Worm (Caenorhabditis elegans) whole organism, L1 larva: ENCODE data around the gene C49G7.7.

Experiments
- Y116A8C.19 ChIP-seq: sonication (generic microtip); optimal IDR thresholded peaks from 2 replicates; lab custom pipeline; 2016; ENCODE audit warnings: missing compliant biosample characterization, missing genetic modification characterization, borderline replicate concordance
- alr-1 ChIP-seq: fragments of 200-800 bp; sonication (Bioruptor generic); optimal IDR thresholded peaks from 2 replicates; lab custom pipeline; 2018; ENCODE audit warnings: borderline replicate concordance, mild to moderate bottlenecking, missing genetic modification characterization, missing compliant biosample characterization
- blmp-1 ChIP-seq: fragments of 150-350 bp; optimal IDR thresholded peaks from 2 replicates; lab custom pipeline; 2014; ENCODE audit warnings: missing biosample characterization, missing genetic modification characterization
- ceh-63 ChIP-seq: fragments of 200-800 bp; sonication (Bioruptor generic); optimal IDR thresholded peaks from 2 replicates; lab custom pipeline; 2018; ENCODE audit warnings: mild to moderate bottlenecking, missing genetic modification characterization, missing compliant biosample characterization
- ceh-90 ChIP-seq: sonication (generic microtip); optimal IDR thresholded peaks from 2 replicates; lab custom pipeline; 2016; ENCODE audit warnings: missing genetic modification characterization, missing compliant biosample characterization
- dpl-1 ChIP-seq, 3 experiments: fragments of 150-350 bp in 2 of 3; sonication (generic microtip) in 1 of 3; optimal IDR thresholded peaks; 2 replicates each; lab custom pipeline; 2014 to 2017; ENCODE audit warnings: missing biosample characterization in 3 of 3, missing genetic modification characterization in 3 of 3, missing genetic modification reagents in 3 of 3
- dsc-1 ChIP-seq: sonication (generic microtip); optimal IDR thresholded peaks from 2 replicates; lab custom pipeline; 2016; ENCODE audit warnings: mild to moderate bottlenecking, missing genetic modification characterization, missing compliant biosample characterization
- efl-1 ChIP-seq, 4 experiments: fragments of 150-350 bp; optimal IDR thresholded peaks in 3 of 4; peaks in 1 of 4; 1 replicate in 1 of 4; 2 replicates in 3 of 4; lab custom pipeline; 2014; ENCODE audit warnings: missing biosample characterization in 2 of 4, missing genetic modification characterization in 2 of 4, missing genetic modification reagents in 2 of 4
- efl-3 ChIP-seq: fragments of 200-800 bp; sonication (Bioruptor generic); optimal IDR thresholded peaks from 2 replicates; lab custom pipeline; 2018; ENCODE audit warnings: mild to moderate bottlenecking, missing genetic modification characterization, missing compliant biosample characterization
- elt-2 ChIP-seq: sonication (generic microtip); optimal IDR thresholded peaks from 2 replicates; lab custom pipeline; 2016; ENCODE audit warnings: missing genetic modification characterization, mild to moderate bottlenecking, inconsistent platforms, missing compliant biosample characterization, missing genetic modification reagents
- elt-3 ChIP-seq, 6 experiments: fragments of 150-350 bp in 1 of 6; sonication (generic microtip); optimal IDR thresholded peaks; 2 replicates each; lab custom pipeline; 2017 to 2018; ENCODE audit warnings: missing biosample characterization in 6 of 6, missing genetic modification characterization in 6 of 6, inconsistent platforms in 1 of 6
- fkh-10 ChIP-seq: sonication (generic microtip); optimal IDR thresholded peaks from 2 replicates; lab custom pipeline; 2017; ENCODE audit warnings: missing biosample characterization, missing genetic modification reagents, missing genetic modification characterization
- fkh-4 ChIP-seq: sonication (generic microtip); optimal IDR thresholded peaks from 2 replicates; lab custom pipeline; 2016; ENCODE audit warnings: missing compliant biosample characterization, missing genetic modification characterization, borderline replicate concordance
- fkh-8 ChIP-seq: sonication (generic microtip); optimal IDR thresholded peaks from 2 replicates; lab custom pipeline; 2016; ENCODE audit warnings: mild to moderate bottlenecking, missing genetic modification characterization, missing compliant biosample characterization
- fos-1 ChIP-seq: fragments of 150-350 bp; optimal IDR thresholded peaks from 2 replicates; lab custom pipeline; 2014; ENCODE audit warnings: missing biosample characterization, missing genetic modification characterization
- grh-1 ChIP-seq: fragments of 200-800 bp; sonication (Bioruptor generic); IDR thresholded peaks from 2 replicates; pipeline ENCODE4 v1.3.6; 2022; ENCODE audit warnings: missing genetic modification reagents, missing genetic modification characterization, missing compliant biosample characterization
- hlh-17 ChIP-seq: fragments of 200-800 bp; sonication (Bioruptor generic); optimal IDR thresholded peaks from 2 replicates; lab custom pipeline; 2018; ENCODE audit warnings: missing genetic modification characterization, mild to moderate bottlenecking, missing compliant biosample characterization, moderate library complexity, borderline replicate concordance
- isw-1 ChIP-seq: fragments of 200-800 bp; sonication (Bioruptor generic); IDR thresholded peaks from 2 replicates; pipeline ENCODE4 v1.3.6; 2022; ENCODE audit warnings: missing genetic modification characterization, missing compliant biosample characterization
- lin-14 ChIP-seq: fragments of 200-800 bp; sonication (Bioruptor generic); optimal IDR thresholded peaks from 2 replicates; lab custom pipeline; 2018; ENCODE audit warnings: mild to moderate bottlenecking, missing genetic modification characterization, moderate library complexity, missing compliant biosample characterization
- lin-35 ChIP-seq, 2 experiments: fragments of 150-350 bp; optimal IDR thresholded peaks; 2 replicates each; lab custom pipeline; 2014; ENCODE audit warnings: missing biosample characterization in 2 of 2, missing genetic modification characterization in 2 of 2, missing genetic modification reagents in 2 of 2
- mab-9 ChIP-seq: fragments of 200-800 bp; sonication (Bioruptor generic); IDR thresholded peaks from 2 replicates; pipeline ENCODE4 v1.3.6; 2022; ENCODE audit warnings: missing genetic modification reagents, missing genetic modification characterization, missing compliant biosample characterization
- mdl-1 ChIP-seq, 2 experiments: fragments of 150-350 bp; optimal IDR thresholded peaks; 2 replicates each; lab custom pipeline; 2014 to 2017; ENCODE audit warnings: missing biosample characterization in 2 of 2, missing genetic modification characterization in 2 of 2, inconsistent platforms in 1 of 2
- nhr-11 ChIP-seq: fragments of 150-350 bp; optimal IDR thresholded peaks from 2 replicates; lab custom pipeline; 2014; ENCODE audit warnings: missing biosample characterization, missing genetic modification characterization
- nhr-19 ChIP-seq: fragments of 200-800 bp; sonication (Bioruptor generic); conservative IDR thresholded peaks from 2 replicates; pipeline ENCODE4 v1.3.6; 2022; ENCODE audit warnings: missing genetic modification characterization, missing compliant biosample characterization
- nhr-20 ChIP-seq: sonication (generic microtip); optimal IDR thresholded peaks from 2 replicates; lab custom pipeline; 2016; ENCODE audit warnings: mild to moderate bottlenecking, missing genetic modification characterization, missing compliant biosample characterization
- nhr-28 ChIP-seq: fragments of 150-350 bp; optimal IDR thresholded peaks from 2 replicates; lab custom pipeline; 2014; ENCODE audit warnings: missing biosample characterization, missing genetic modification characterization
- nhr-47 ChIP-seq: sonication (generic microtip); optimal IDR thresholded peaks from 2 replicates; lab custom pipeline; 2016; ENCODE audit warnings: mild to moderate bottlenecking, missing genetic modification characterization, moderate library complexity, missing compliant biosample characterization
- nhr-71 ChIP-seq: sonication (generic microtip); optimal IDR thresholded peaks from 2 replicates; lab custom pipeline; 2016; ENCODE audit warnings: mild to moderate bottlenecking, missing genetic modification characterization, moderate library complexity, missing compliant biosample characterization
- nhr-76 ChIP-seq: sonication (generic microtip); optimal IDR thresholded peaks from 2 replicates; lab custom pipeline; 2017; ENCODE audit warnings: missing biosample characterization, missing genetic modification characterization
- nhr-77 ChIP-seq: fragments of 150-350 bp; optimal IDR thresholded peaks from 2 replicates; lab custom pipeline; 2014; ENCODE audit warnings: missing biosample characterization, missing genetic modification characterization
- nhr-85 ChIP-seq: sonication (generic microtip); peaks from one replicate; lab custom pipeline; 2016; ENCODE audit warnings: missing genetic modification characterization, inconsistent platforms, missing compliant biosample characterization
- nhr-90 ChIP-seq: sonication (generic microtip); optimal IDR thresholded peaks from 2 replicates; lab custom pipeline; 2016; ENCODE audit warnings: mild to moderate bottlenecking, missing genetic modification characterization, missing compliant biosample characterization; ENCODE audit not compliant: poor library complexity
- rnt-1 ChIP-seq: sonication (generic microtip); optimal IDR thresholded peaks from 2 replicates; lab custom pipeline; 2016; ENCODE audit warnings: mild to moderate bottlenecking, missing genetic modification characterization, moderate library complexity, missing compliant biosample characterization
- snu-23 ChIP-seq: sonication (generic microtip); optimal IDR thresholded peaks from 2 replicates; lab custom pipeline; 2016; ENCODE audit warnings: missing genetic modification characterization, missing compliant biosample characterization
- tbx-2 ChIP-seq: sonication (generic microtip); optimal IDR thresholded peaks from 2 replicates; lab custom pipeline; 2016; ENCODE audit warnings: missing genetic modification characterization, missing compliant biosample characterization
- tlp-1 ChIP-seq: fragments of 150-350 bp; optimal IDR thresholded peaks from 2 replicates; lab custom pipeline; 2014; ENCODE audit warnings: missing biosample characterization, missing genetic modification characterization
- unc-62 ChIP-seq: fragments of 150-350 bp; optimal IDR thresholded peaks from 2 replicates; lab custom pipeline; 2014; ENCODE audit warnings: missing biosample characterization, missing genetic modification reagents, missing genetic modification characterization
- unc-86 ChIP-seq: sonication (generic microtip); optimal IDR thresholded peaks from 2 replicates; lab custom pipeline; 2016; ENCODE audit warnings: missing genetic modification characterization, missing compliant biosample characterization
- xbp-1 ChIP-seq: sonication (generic microtip); optimal IDR thresholded peaks from 2 replicates; lab custom pipeline; 2016; ENCODE audit warnings: missing genetic modification characterization, missing compliant biosample characterization
- zag-1 ChIP-seq: fragments of 150-350 bp; optimal IDR thresholded peaks from 2 replicates; lab custom pipeline; 2014; ENCODE audit warnings: missing biosample characterization, missing genetic modification characterization

Gene C49G7.7

ce11 chrV:3985104-3985503 lies 49.2 kb upstream of the C49G7.7 start (continued):
- TF ChIP-seq nhr-11 (tag; lab: Kevin White, UChicago), result no peak
- TF ChIP-seq nhr-47 (tag; lab: Kevin White, UChicago), result no peak
- no peak for TF ChIP-seq elt-2 (tag; lab: Kevin White, UChicago)
- TF ChIP-seq unc-86 (tag; lab: Kevin White, UChicago), result no peak
- TF ChIP-seq alr-1 (tag; lab: Kevin White, UChicago), result no peak
- TF ChIP-seq fkh-10, result no peak
- TF ChIP-seq zag-1 (tag; lab: Kevin White, UChicago), result no peak
- TF ChIP-seq dsc-1 (tag; lab: Kevin White, UChicago), result no peak
- no peak for TF ChIP-seq fkh-8 (tag; lab: Kevin White, UChicago)
- TF ChIP-seq xbp-1 (tag; lab: Kevin White, UChicago), result no peak
- no peak for TF ChIP-seq fkh-4
- peak; percentile 20 for TF ChIP-seq nhr-71 (tag; lab: Kevin White, UChicago)
- TF ChIP-seq rnt-1 (tag; lab: Kevin White, UChicago), result no peak
- no peak for TF ChIP-seq dpl-1 (GFP tag; optimal IDR thresholded peaks at IDR 0.05; lab: Kevin White, UChicago)
- TF ChIP-seq nhr-28 (tag; lab: Kevin White, UChicago), result no peak
- TF ChIP-seq blmp-1, result peak; percentile 77
- no peak for TF ChIP-seq mab-9
- TF ChIP-seq isw-1 (GFP tag; lab: Robert Waterston, UW), result no peak
- TF ChIP-seq, all 84 proteins: peak for 7

ce11 chrV:3987616-3988015 lies 46.7 kb upstream of the C49G7.7 start, which contains the start of gene nlp-28:
TSS of gene nlp-28 (plus strand) at chrV:3987900.
- TF ChIP-seq nhr-77 (tag; lab: Kevin White, UChicago) (no peak), nhr-20 (tag; lab: Kevin White, UChicago) (peak; percentile 54), efl-1 (optimal IDR thresholded peaks at IDR 0.05; lab: Kevin White, UChicago) (no peak), efl-1 (GFP tag; optimal IDR thresholded peaks at IDR 0.05 in 1 of 2; lab: Kevin White, UChicago) (peak in 1 of 2 experiments; percentile 55), snu-23 (GFP tag; lab: Kevin White, UChicago) (peak; percentile 19), ceh-90 (tag; lab: Kevin White, UChicago) (no peak), nhr-85 (peak; percentile 77), lin-14 (GFP tag; lab: Kevin White, UChicago) (peak; percentile 41), lin-35 (GFP tag; optimal IDR thresholded peaks at IDR 0.05; lab: Kevin White, UChicago) (peak in 1 of 2 experiments; percentile 0), elt-3 (tag; optimal IDR thresholded peaks at IDR 0.05; lab: Kevin White, UChicago) (peak in 1 of 6 experiments; percentile 53), nhr-19 (GFP tag; lab: Robert Waterston, UW) (0 out of 2 replicates have a peak, but pooled peaks have one; percentile 4), tbx-2 (tag; lab: Kevin White, UChicago) (peak; percentile 17), nhr-71 (tag; lab: Kevin White, UChicago) (peak; percentile 31), mab-9 (no peak)

ce11 chrV:3989070-3989469 lies 45.2 kb upstream of the C49G7.7 start, which contains the start of gene nlp-27:
TSS of gene nlp-27 (plus strand) at chrV:3989378.
- TF ChIP-seq mdl-1 (tag; optimal IDR thresholded peaks at IDR 0.05; lab: Kevin White, UChicago) (no peak), ceh-63 (GFP tag; lab: Kevin White, UChicago) (no peak), hlh-17 (GFP tag; lab: Kevin White, UChicago) (no peak), mab-9 (no peak), ceh-90 (tag; lab: Kevin White, UChicago) (no peak), grh-1 (GFP tag; lab: Robert Waterston, UW) (no peak), snu-23 (GFP tag; lab: Kevin White, UChicago) (no peak), Y116A8C.19 (no peak), nhr-47 (tag; lab: Kevin White, UChicago) (no peak), nhr-90 (tag; lab: Kevin White, UChicago) (peak; percentile 9), isw-1 (GFP tag; lab: Robert Waterston, UW) (no peak), nhr-71 (tag; lab: Kevin White, UChicago) (peak; percentile 4), tlp-1 (tag; lab: Kevin White, UChicago) (no peak), blmp-1 (peak; percentile 36), efl-3 (GFP tag; lab: Kevin White, UChicago) (no peak), nhr-76 (tag; lab: Kevin White, UChicago) (no peak), nhr-20 (tag; lab: Kevin White, UChicago) (peak; percentile 27), elt-3 (tag; optimal IDR thresholded peaks at IDR 0.05; lab: Kevin White, UChicago) (peak in 2 of 6 experiments; percentile 16 to 42), zag-1 (tag; lab: Kevin White, UChicago) (no peak), fos-1 (tag; lab: Kevin White, UChicago) (no peak), elt-2 (tag; lab: Kevin White, UChicago) (no peak), efl-1 (optimal IDR thresholded peaks at IDR 0.05; lab: Kevin White, UChicago) (no peak), efl-1 (GFP tag; optimal IDR thresholded peaks at IDR 0.05 in 1 of 2; lab: Kevin White, UChicago) (peak in 1 of 2 experiments; percentile 49), nhr-85 (peak; percentile 83), lin-14 (GFP tag; lab: Kevin White, UChicago) (peak; percentile 18), unc-62 (no peak)
